Worm (Caenorhabditis elegans): ENCODE results near the gene Y94H6A.2.

The Y94H6A.2 gene

ce11 chrIV:2765048-2765708 lies 35.1 kb downstream of the Y94H6A.2 start (continued):
- TF ChIP-seq F44E2.7 (GFP tag; IDR thresholded peaks at IDR 0.05) (no peak), cey-2 (tag; optimal IDR thresholded peaks at IDR 0.05; ENCODE audit: borderline replicate concordance, insufficient read depth) (no peak), ceh-20 (GFP tag; IDR thresholded peaks at IDR 0.05) (no peak), F49E8.2 (tag; optimal IDR thresholded peaks at IDR 0.05; ENCODE audit: borderline replicate concordance) (no peak)

- TF ChIP-seq ama-1 (optimal IDR thresholded peaks at IDR 0.05), result no peak
- peak; percentile 38 for TF ChIP-seq aha-1 (tag)
- no peak for TF ChIP-seq ceh-44 (GFP tag; IDR thresholded peaks at IDR 0.05)
- TF ChIP-seq unc-62 (GFP tag; optimal IDR thresholded peaks at IDR 0.05 in 1 of 2), result peak in 1 of 2 experiments; percentile 93
- TF ChIP-seq unc-62 (tag; optimal IDR thresholded peaks at IDR 0.05), result no peak
- no peak for TF ChIP-seq D1046.2 (GFP tag; IDR thresholded peaks at IDR 0.05)
- no peak for TF ChIP-seq T26A8.4 (GFP tag; IDR thresholded peaks at IDR 0.05)
- no peak for TF ChIP-seq T20F7.1 (GFP tag; optimal IDR thresholded peaks at IDR 0.05)
Measured at ce11 chrIV:2770067-2770466, 40.0 kb downstream of the Y94H6A.2 start.

ce11 chrIV:2770835-2771234 lies 40.7 kb downstream of the Y94H6A.2 start:
- no peak for TF ChIP-seq nhr-25 (tag; optimal IDR thresholded peaks at IDR 0.05; ENCODE audit: borderline replicate concordance, insufficient read depth)
- no peak for TF ChIP-seq ztf-7 (tag; optimal IDR thresholded peaks at IDR 0.05)
- no peak for TF ChIP-seq mes-2 (tag; optimal IDR thresholded peaks at IDR 0.05; ENCODE audit: poor library complexity, severe bottlenecking)
- no peak for TF ChIP-seq dpl-1 (GFP tag; optimal IDR thresholded peaks at IDR 0.05)
- no peak for TF ChIP-seq lin-13 (GFP tag; optimal IDR thresholded peaks at IDR 0.05)
- TF ChIP-seq lim-7 (GFP tag; IDR thresholded peaks at IDR 0.05), result 0 out of 2 replicates have a peak, but pooled peaks have one; percentile 37
- no peak; the same call in 1 of the 2 replicates for TF ChIP-seq ceh-20 (GFP tag; IDR thresholded peaks at IDR 0.05)
- peak; percentile 79 for TF ChIP-seq set-16 (GFP tag; IDR thresholded peaks at IDR 0.05)
- TF ChIP-seq php-3 (GFP tag; IDR thresholded peaks at IDR 0.05), result no peak
- no peak for TF ChIP-seq spr-1 (tag; optimal IDR thresholded peaks at IDR 0.05)
- TF ChIP-seq mxl-3 (GFP tag; optimal IDR thresholded peaks at IDR 0.05), result no peak
- TF ChIP-seq hlh-11 (tag; optimal IDR thresholded peaks at IDR 0.05), result no peak
- no peak for TF ChIP-seq zip-11 (GFP tag; IDR thresholded peaks at IDR 0.05)
- no peak for TF ChIP-seq D1046.2 (GFP tag; IDR thresholded peaks at IDR 0.05)
- TF ChIP-seq snpc-1.2 (GFP tag; IDR thresholded peaks at IDR 0.05), result peak; percentile 55; the same call in 1 of the 2 replicates
- TF ChIP-seq egl-27 (tag; optimal IDR thresholded peaks at IDR 0.05), result no peak
- TF ChIP-seq zfp-2 (tag; optimal IDR thresholded peaks at IDR 0.05), result no peak
- TF ChIP-seq nhr-28 (tag; optimal IDR thresholded peaks at IDR 0.05), result no peak
- no peak for TF ChIP-seq snpc-4 (tag; optimal IDR thresholded peaks at IDR 0.05)
- TF ChIP-seq hmg-1.1 (GFP tag; IDR thresholded peaks at IDR 0.05), result no peak
- no peak for TF ChIP-seq T26A8.4 (GFP tag; IDR thresholded peaks at IDR 0.05)
- TF ChIP-seq ZK337.2 (GFP tag; IDR thresholded peaks at IDR 0.05), result no peak
- TF ChIP-seq ztf-11 (tag; optimal IDR thresholded peaks at IDR 0.05), result no peak
- TF ChIP-seq hif-1 (tag; optimal IDR thresholded peaks at IDR 0.05), result no peak
- peak; percentile 93 for TF ChIP-seq aha-1 (tag)
- TF ChIP-seq ama-1 (optimal IDR thresholded peaks at IDR 0.05), result no peak
- no peak for TF ChIP-seq mxl-2 (GFP tag; conservative IDR thresholded peaks at IDR 0.05)
- TF ChIP-seq madf-5 (GFP tag; IDR thresholded peaks at IDR 0.05), result no peak
- no peak for TF ChIP-seq nhr-237 (tag; optimal IDR thresholded peaks at IDR 0.05)
- no peak for TF ChIP-seq daf-12 (tag; optimal IDR thresholded peaks at IDR 0.05)
- no peak for TF ChIP-seq ceh-62 (tag; optimal IDR thresholded peaks at IDR 0.05)
- no peak for TF ChIP-seq F37D6.2 (tag; optimal IDR thresholded peaks at IDR 0.05)
- no peak for TF ChIP-seq Y5F2A.4 (GFP tag; optimal IDR thresholded peaks at IDR 0.05)
- TF ChIP-seq F49E8.2 (tag; optimal IDR thresholded peaks at IDR 0.05; ENCODE audit: borderline replicate concordance), result no peak
- TF ChIP-seq nhr-42 (GFP tag; IDR thresholded peaks at IDR 0.05), result no peak
- TF ChIP-seq madf-9 (GFP tag; conservative IDR thresholded peaks at IDR 0.05), result peak; percentile 6; the same call in 1 of the 2 replicates
- TF ChIP-seq lin-15B (tag; optimal IDR thresholded peaks at IDR 0.05), result no peak
- TF ChIP-seq sdz-12 (GFP tag; optimal IDR thresholded peaks at IDR 0.05), result peak; percentile 52
- no peak for TF ChIP-seq dve-1 (tag; optimal IDR thresholded peaks at IDR 0.05; ENCODE audit: insufficient read depth)
- TF ChIP-seq tag-97 (GFP tag; IDR thresholded peaks at IDR 0.05), result no peak
